Worm (Caenorhabditis elegans) whole organism, L3 larva: ENCODE measurements around the gene H05C05.2.

ENCODE experiments used
- ZK546.5 ChIP-seq: sonication (generic microtip); optimal IDR thresholded peaks from 2 replicates; lab custom pipeline; 2017; ENCODE audit warnings: missing biosample characterization, missing genetic modification characterization
- aly-2 ChIP-seq: fragments of 150-350 bp; optimal IDR thresholded peaks from 2 replicates; lab custom pipeline; 2014; ENCODE audit warnings: missing biosample characterization, missing genetic modification characterization
- ama-1 ChIP-seq: fragments of 150-350 bp; optimal IDR thresholded peaks from 2 replicates; lab custom pipeline; 2018
- ceh-28 ChIP-seq: fragments of 150-350 bp; optimal IDR thresholded peaks from 2 replicates; lab custom pipeline; 2014; ENCODE audit warnings: missing biosample characterization, missing genetic modification reagents, missing genetic modification characterization
- ceh-82 ChIP-seq: fragments of 150-350 bp; optimal IDR thresholded peaks from 2 replicates; lab custom pipeline; 2014; ENCODE audit warnings: missing biosample characterization, missing genetic modification characterization
- ceh-9 ChIP-seq: sonication (generic microtip); optimal IDR thresholded peaks from 2 replicates; lab custom pipeline; 2018; ENCODE audit warnings: missing biosample characterization, missing genetic modification characterization
- daf-12 ChIP-seq: fragments of 150-350 bp; optimal IDR thresholded peaks from 2 replicates; lab custom pipeline; 2014; ENCODE audit warnings: missing biosample characterization, missing genetic modification reagents, missing genetic modification characterization
- egl-27 ChIP-seq: sonication (generic microtip); optimal IDR thresholded peaks from 4 replicates; lab custom pipeline; 2017; ENCODE audit warnings: missing biosample characterization, missing genetic modification reagents, missing genetic modification characterization
- egl-5 ChIP-seq: fragments of 150-350 bp; optimal IDR thresholded peaks from 2 replicates; lab custom pipeline; 2017; ENCODE audit warnings: missing biosample characterization, missing genetic modification reagents, missing genetic modification characterization, inconsistent platforms
- elt-1 ChIP-seq: fragments of 150-350 bp; optimal IDR thresholded peaks from 2 replicates; lab custom pipeline; 2014; ENCODE audit warnings: missing biosample characterization, missing genetic modification characterization
- elt-2 ChIP-seq: sonication (generic microtip); optimal IDR thresholded peaks from 2 replicates; lab custom pipeline; 2016; ENCODE audit warnings: missing genetic modification reagents, mild to moderate bottlenecking, missing genetic modification characterization, missing compliant biosample characterization
- elt-3 ChIP-seq, 3 experiments: fragments of 150-350 bp in 1 of 3; sonication (generic microtip) in 2 of 3; optimal IDR thresholded peaks; 2 replicates in 2 of 3; 4 replicates in 1 of 3; lab custom pipeline; 2014 to 2017; ENCODE audit warnings: missing biosample characterization in 3 of 3, missing genetic modification characterization in 3 of 3
- eor-1 ChIP-seq, 2 experiments: fragments of 150-350 bp; optimal IDR thresholded peaks; 2 replicates each; lab custom pipeline; 2014 to 2018; ENCODE audit warnings: missing biosample characterization in 2 of 2, missing genetic modification characterization in 2 of 2
- fkh-10 ChIP-seq: sonication (generic microtip); optimal IDR thresholded peaks from 2 replicates; lab custom pipeline; 2017; ENCODE audit warnings: missing biosample characterization, missing genetic modification reagents, missing genetic modification characterization
- fkh-2 ChIP-seq: fragments of 150-350 bp; optimal IDR thresholded peaks from 2 replicates; lab custom pipeline; 2014; ENCODE audit warnings: missing biosample characterization, missing genetic modification reagents, missing genetic modification characterization
- fos-1 ChIP-seq: fragments of 150-350 bp; optimal IDR thresholded peaks from 2 replicates; lab custom pipeline; 2014; ENCODE audit warnings: missing biosample characterization, missing genetic modification characterization
- jun-1 ChIP-seq: fragments of 150-350 bp; optimal IDR thresholded peaks from 2 replicates; lab custom pipeline; 2014; ENCODE audit warnings: missing biosample characterization, missing genetic modification reagents, missing genetic modification characterization
- lin-15B ChIP-seq: fragments of 150-350 bp; optimal IDR thresholded peaks from 2 replicates; lab custom pipeline; 2014; ENCODE audit warnings: missing biosample characterization, missing genetic modification characterization
- lsy-12 ChIP-seq: sonication (generic microtip); optimal IDR thresholded peaks from 2 replicates; lab custom pipeline; 2016; ENCODE audit warnings: mild to moderate bottlenecking, missing genetic modification characterization, missing compliant biosample characterization
- mdl-1 ChIP-seq: fragments of 150-350 bp; optimal IDR thresholded peaks from 2 replicates; lab custom pipeline; 2014; ENCODE audit warnings: missing biosample characterization, missing genetic modification characterization
- mml-1 ChIP-seq: fragments of 150-350 bp; sonication (generic microtip); optimal IDR thresholded peaks from 3 replicates; lab custom pipeline; 2014; ENCODE audit warnings: missing biosample characterization, missing genetic modification characterization
- nfya-1 ChIP-seq: sonication (generic microtip); optimal IDR thresholded peaks from 2 replicates; lab custom pipeline; 2017; ENCODE audit warnings: missing genetic modification characterization, mild to moderate bottlenecking, missing compliant biosample characterization, antibody characterized with exemption, moderate library complexity; ENCODE audit not compliant: insufficient read depth
- nhr-11 ChIP-seq: fragments of 150-350 bp; optimal IDR thresholded peaks from 2 replicates; lab custom pipeline; 2014; ENCODE audit warnings: missing biosample characterization, missing genetic modification characterization
- nhr-23 ChIP-seq: fragments of 150-350 bp; optimal IDR thresholded peaks from 2 replicates; lab custom pipeline; 2014; ENCODE audit warnings: missing biosample characterization, missing genetic modification reagents, missing genetic modification characterization
- nhr-237 ChIP-seq: fragments of 150-350 bp; optimal IDR thresholded peaks from 2 replicates; lab custom pipeline; 2014; ENCODE audit warnings: missing biosample characterization, missing genetic modification characterization
- nhr-25 ChIP-seq: sonication (generic microtip); optimal IDR thresholded peaks from 2 replicates; lab custom pipeline; 2017; ENCODE audit warnings: missing biosample characterization, missing genetic modification characterization
- nhr-28 ChIP-seq: fragments of 150-350 bp; optimal IDR thresholded peaks from 2 replicates; lab custom pipeline; 2014; ENCODE audit warnings: missing biosample characterization, missing genetic modification characterization
- nhr-43 ChIP-seq: sonication (generic microtip); optimal IDR thresholded peaks from 2 replicates; lab custom pipeline; 2016; ENCODE audit warnings: mild to moderate bottlenecking, missing genetic modification characterization, missing compliant biosample characterization; ENCODE audit not compliant: poor library complexity, severe bottlenecking
- nhr-67 ChIP-seq: fragments of 150-350 bp; optimal IDR thresholded peaks from 2 replicates; lab custom pipeline; 2014; ENCODE audit warnings: missing biosample characterization, missing genetic modification characterization
- nhr-76 ChIP-seq: fragments of 150-350 bp; sonication (generic microtip); optimal IDR thresholded peaks from 5 replicates; lab custom pipeline; 2014; ENCODE audit warnings: missing biosample characterization, missing genetic modification characterization
- nhr-77 ChIP-seq: fragments of 150-350 bp; optimal IDR thresholded peaks from 2 replicates; lab custom pipeline; 2014; ENCODE audit warnings: missing biosample characterization, missing genetic modification characterization
- pha-4 ChIP-seq: fragments of 150-350 bp; optimal IDR thresholded peaks from 2 replicates; lab custom pipeline; 2014; ENCODE audit warnings: missing biosample characterization, missing genetic modification reagents, missing genetic modification characterization
- pqm-1 ChIP-seq: fragments of 150-350 bp; optimal IDR thresholded peaks from 2 replicates; lab custom pipeline; 2017; ENCODE audit warnings: missing biosample characterization, missing genetic modification characterization, inconsistent platforms
- sea-2 ChIP-seq: fragments of 150-350 bp; sonication (generic microtip); optimal IDR thresholded peaks from 4 replicates; lab custom pipeline; 2014; ENCODE audit warnings: missing biosample characterization, missing genetic modification reagents, missing genetic modification characterization
- snpc-4 ChIP-seq: fragments of 150-350 bp; optimal IDR thresholded peaks from 2 replicates; lab custom pipeline; 2014; ENCODE audit warnings: missing biosample characterization, missing genetic modification characterization
- unc-39 ChIP-seq: sonication (generic microtip); optimal IDR thresholded peaks from 4 replicates; lab custom pipeline; 2017; ENCODE audit warnings: missing biosample characterization, missing genetic modification characterization
- zag-1 ChIP-seq: fragments of 150-350 bp; optimal IDR thresholded peaks from 2 replicates; lab custom pipeline; 2014; ENCODE audit warnings: missing biosample characterization, missing genetic modification characterization
- ztf-11 ChIP-seq: fragments of 150-350 bp; optimal IDR thresholded peaks from 2 replicates; lab custom pipeline; 2014; ENCODE audit warnings: missing biosample characterization, missing genetic modification characterization
- ztf-4 ChIP-seq: fragments of 150-350 bp; optimal IDR thresholded peaks from 2 replicates; lab custom pipeline; 2014; ENCODE audit warnings: missing biosample characterization, missing genetic modification characterization

H05C05.2 gene

DNA sequence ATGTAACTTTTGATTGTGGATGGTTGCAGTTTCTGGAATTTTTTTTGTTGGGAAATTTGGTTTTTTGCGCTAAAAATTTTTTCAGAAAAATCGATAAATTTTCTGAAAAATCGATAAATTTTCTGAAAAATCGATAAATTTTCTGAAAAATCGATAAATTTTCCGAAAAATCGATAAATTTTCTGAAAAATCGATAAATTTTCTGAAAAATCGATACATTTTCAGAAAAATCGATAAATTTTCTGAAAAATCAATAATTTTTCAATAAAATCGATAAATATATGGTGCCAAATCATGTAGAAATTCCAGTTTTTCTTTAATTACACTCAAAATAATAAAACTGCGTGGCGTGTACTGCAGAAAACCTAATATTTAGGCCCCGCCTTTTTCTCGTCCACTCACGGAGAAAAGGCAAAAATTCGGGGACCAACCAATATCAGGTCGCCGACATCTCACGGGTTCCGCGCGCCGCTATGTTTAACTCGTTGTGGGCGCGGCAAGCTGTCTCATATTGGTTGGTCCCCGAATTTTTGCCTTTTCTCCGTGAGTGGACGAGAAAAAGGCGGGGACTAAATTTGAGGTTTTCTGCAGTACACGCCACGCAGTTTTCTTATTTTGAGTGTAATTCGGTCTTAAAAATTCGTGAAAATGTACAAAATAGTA, 2.4 kb downstream of the H05C05.2 start:
- peak; percentile 96 for TF ChIP-seq ceh-28
- TF ChIP-seq, all 47 proteins: peak for 1; not testable (repeated sequence) for 46

DNA sequence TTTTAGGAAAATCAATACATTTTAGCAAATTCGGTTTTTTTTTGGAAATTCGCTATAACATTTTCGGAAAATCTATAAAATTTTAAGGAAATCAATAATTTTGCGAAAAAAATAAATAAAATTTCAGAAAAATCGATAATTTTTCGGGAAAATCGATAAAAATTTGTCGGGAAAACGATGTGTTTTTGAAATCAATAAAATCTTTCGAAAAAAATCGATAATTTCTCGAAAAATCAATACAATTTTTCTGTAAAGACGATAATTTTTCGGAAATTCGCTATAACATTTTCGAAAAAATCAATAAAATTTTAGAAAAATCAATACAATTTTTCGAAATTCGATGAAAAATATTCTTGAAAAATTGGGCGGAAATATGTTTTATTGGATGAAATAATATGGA, 3.6 kb downstream of the H05C05.2 start:
- TF ChIP-seq ceh-28, result peak; percentile 87
- TF ChIP-seq daf-12, result no peak
- TF ChIP-seq snpc-4 (tag; lab: Kevin White, UChicago), result no peak
- TF ChIP-seq nhr-76 (tag; lab: Kevin White, UChicago), result no peak
- no peak for TF ChIP-seq fkh-10 (GFP tag; lab: Kevin White, UChicago)

DNA sequence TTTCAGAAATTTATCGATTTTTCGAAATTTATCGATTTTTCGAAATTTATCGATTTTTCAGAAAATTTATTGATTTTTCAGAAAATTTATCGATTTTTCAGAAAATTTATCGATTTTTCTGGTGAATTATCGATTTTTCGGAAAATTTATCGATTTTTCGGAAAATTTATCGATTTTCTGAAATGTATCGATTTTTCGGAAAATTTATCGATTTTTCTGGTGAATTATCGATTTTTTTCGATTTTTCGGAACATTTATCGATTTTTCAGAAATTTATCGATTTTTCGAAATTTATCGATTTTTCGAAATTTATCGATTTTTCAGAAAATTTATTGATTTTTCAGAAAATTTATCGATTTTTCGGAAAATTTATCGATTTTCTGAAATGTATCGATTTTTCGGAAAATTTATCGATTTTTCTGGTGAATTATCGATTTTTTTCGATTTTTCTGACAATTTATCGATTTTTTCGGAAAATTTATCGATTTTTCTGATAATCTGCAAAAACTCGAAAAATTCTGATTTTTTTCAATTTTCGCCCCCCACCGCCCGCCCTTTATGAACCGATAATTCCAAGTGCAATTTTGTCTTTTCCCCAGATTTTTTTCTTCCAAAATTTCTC, 4.6 kb downstream of the H05C05.2 start:
- TF ChIP-seq ceh-28, result peak; percentile 100

DNA sequence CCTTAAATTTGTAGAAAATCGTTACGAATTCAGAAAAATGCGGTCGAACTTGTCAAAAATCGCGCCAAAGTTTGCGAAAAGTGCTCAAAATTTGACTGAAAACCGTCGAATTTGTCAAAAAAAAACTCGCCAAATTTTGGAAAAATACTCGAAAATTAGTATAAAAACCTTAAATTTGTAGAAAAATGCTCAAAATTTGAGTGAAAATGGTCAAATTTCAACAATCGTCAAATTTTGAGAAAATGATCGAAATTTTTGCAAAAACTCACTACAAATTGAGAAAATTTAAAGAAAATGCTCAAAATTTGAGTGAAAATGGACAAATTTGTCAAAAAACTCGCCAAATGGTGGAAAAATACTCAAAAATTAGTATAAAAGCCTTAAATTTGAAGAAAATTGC, 13.0 kb downstream of the H05C05.2 start:
- no peak for TF ChIP-seq ama-1 (lab: Kevin White, UChicago)
- TF ChIP-seq nfya-1 (tag; lab: Kevin White, UChicago), result no peak
- TF ChIP-seq fkh-10 (GFP tag; lab: Kevin White, UChicago), result no peak

DNA sequence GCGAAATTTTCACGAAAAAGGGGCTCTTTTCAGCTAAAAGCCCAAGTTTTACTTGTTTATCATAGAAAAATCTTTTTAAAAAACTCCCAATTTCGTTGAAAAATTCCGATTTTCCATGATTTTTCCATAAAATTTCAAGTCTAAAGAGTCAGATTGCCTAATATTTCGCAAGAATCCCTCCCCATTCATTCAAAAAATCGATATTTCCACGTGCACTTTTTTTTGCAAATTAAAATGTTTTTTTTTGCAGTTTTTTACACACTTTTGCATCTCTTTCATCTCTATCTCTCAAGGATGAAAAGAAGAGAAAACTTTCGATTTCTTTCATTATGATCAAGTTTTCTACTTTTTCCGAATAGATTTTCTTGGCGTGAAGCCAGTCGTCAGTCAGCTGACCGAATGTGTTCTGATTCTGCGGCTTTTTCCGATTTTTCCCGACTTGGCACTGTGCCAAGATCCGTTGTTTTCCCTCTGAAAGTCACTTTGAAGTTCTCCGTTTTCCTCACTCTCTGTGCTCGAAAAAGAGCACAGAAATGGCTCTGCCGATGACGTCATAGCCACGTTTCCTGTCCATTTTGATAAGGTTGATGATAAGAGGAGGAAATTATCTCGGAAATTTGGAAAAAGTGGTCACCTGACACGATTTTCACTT, 17.0 kb downstream of the H05C05.2 start:
- peak; percentile 4 for TF ChIP-seq jun-1
- TF ChIP-seq elt-2 (tag; lab: Kevin White, UChicago), result peak; percentile 90
- TF ChIP-seq nfya-1 (tag; lab: Kevin White, UChicago), result peak; percentile 10
- TF ChIP-seq nhr-11 (tag; lab: Kevin White, UChicago), result no peak
- no peak for TF ChIP-seq unc-39 (tag; lab: Kevin White, UChicago)
- TF ChIP-seq elt-1 (tag; lab: Kevin White, UChicago), result no peak
- no peak for TF ChIP-seq aly-2 (tag; lab: Kevin White, UChicago)
- no peak for TF ChIP-seq ceh-82 (tag; lab: Kevin White, UChicago)
- TF ChIP-seq nhr-23 (tag; lab: Kevin White, UChicago), result peak; percentile 66
- TF ChIP-seq ceh-28, result peak; percentile 47
- peak; percentile 57 for TF ChIP-seq nhr-25 (tag; lab: Kevin White, UChicago)
- TF ChIP-seq pqm-1 (tag; lab: Kevin White, UChicago), result peak; percentile 83
- TF ChIP-seq ceh-9, result no peak
- TF ChIP-seq ZK546.5, result no peak
- no peak for TF ChIP-seq zag-1 (tag; lab: Kevin White, UChicago)
- no peak for TF ChIP-seq nhr-43
- TF ChIP-seq elt-3 (tag; optimal IDR thresholded peaks at IDR 0.05; lab: Kevin White, UChicago), result no peak
- TF ChIP-seq, all 47 proteins: peak for 7

DNA sequence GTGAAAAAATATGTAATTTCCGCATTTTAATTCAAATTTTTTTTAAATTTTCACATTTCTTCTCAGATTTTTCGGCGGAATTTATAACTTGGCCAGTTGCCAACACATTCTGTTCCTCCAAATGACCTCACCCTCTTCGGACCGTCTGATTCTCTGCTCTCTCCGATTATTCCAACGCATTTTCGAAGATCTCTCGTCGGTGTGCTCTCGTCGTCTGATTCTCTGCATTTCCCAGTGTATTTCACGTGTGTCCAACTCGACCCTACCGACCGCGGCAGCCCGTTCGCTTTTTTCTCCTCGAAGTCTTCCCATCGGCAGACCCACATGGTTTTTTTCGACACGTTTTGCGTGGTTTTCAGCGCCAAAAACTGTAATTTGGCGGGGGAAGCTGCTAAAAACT, 18.2 kb downstream of the H05C05.2 start:
- TF ChIP-seq unc-39 (tag; lab: Kevin White, UChicago) (no peak), fkh-10 (GFP tag; lab: Kevin White, UChicago) (no peak), mml-1 (tag; lab: Kevin White, UChicago) (no peak), zag-1 (tag; lab: Kevin White, UChicago) (no peak), egl-27 (tag; lab: Kevin White, UChicago) (no peak), fos-1 (tag; lab: Kevin White, UChicago) (no peak), egl-5 (tag; lab: Kevin White, UChicago) (peak; percentile 5), fkh-2 (tag; lab: Kevin White, UChicago) (no peak), jun-1 (no peak), nhr-67 (no peak), aly-2 (tag; lab: Kevin White, UChicago) (no peak), lin-15B (tag; lab: Kevin White, UChicago) (no peak), nhr-43 (no peak), nfya-1 (tag; lab: Kevin White, UChicago) (no peak), ZK546.5 (no peak), nhr-28 (no peak), nhr-76 (tag; lab: Kevin White, UChicago) (no peak), pha-4 (tag; lab: Kevin White, UChicago) (no peak), eor-1 (tag; optimal IDR thresholded peaks at IDR 0.05; lab: Kevin White, UChicago) (no peak), nhr-237 (no peak), lsy-12 (tag; lab: Kevin White, UChicago) (no peak), nhr-11 (tag; lab: Kevin White, UChicago) (no peak), nhr-77 (tag; lab: Kevin White, UChicago) (no peak), mdl-1 (tag; lab: Kevin White, UChicago) (peak; percentile 18), ztf-11 (tag; lab: Kevin White, UChicago) (no peak), snpc-4 (tag; lab: Kevin White, UChicago) (no peak), elt-3 (tag; optimal IDR thresholded peaks at IDR 0.05; lab: Kevin White, UChicago) (no peak), ztf-4 (tag; lab: Kevin White, UChicago) (no peak), ama-1 (lab: Kevin White, UChicago) (no peak), ceh-82 (tag; lab: Kevin White, UChicago) (no peak), sea-2 (GFP tag; lab: Kevin White, UChicago) (no peak)
